Worm (Caenorhabditis elegans) whole organism, late embryonic: ENCODE data around the gene T12A2.3.

Experiments
- C08G9.2 ChIP-seq: sonication (generic microtip); optimal IDR thresholded peaks from 2 replicates; lab custom pipeline; 2016; ENCODE audit warnings: mild to moderate bottlenecking, missing genetic modification characterization, moderate library complexity, missing compliant biosample characterization
- C38D4.7 ChIP-seq: fragments of 200-800 bp; sonication (Bioruptor generic); optimal IDR thresholded peaks from 2 replicates; lab custom pipeline; 2018; ENCODE audit warnings: mild to moderate bottlenecking, missing genetic modification characterization, moderate library complexity, missing compliant biosample characterization
- F13H6.1 ChIP-seq: sonication (generic microtip); optimal IDR thresholded peaks from 2 replicates; lab custom pipeline; 2016; ENCODE audit warnings: missing genetic modification characterization, missing compliant biosample characterization
- K02D7.2 ChIP-seq: sonication (generic microtip); optimal IDR thresholded peaks from 2 replicates; lab custom pipeline; 2017; ENCODE audit warnings: mild to moderate bottlenecking, missing genetic modification characterization, missing compliant biosample characterization
- ahr-1 ChIP-seq: sonication (generic microtip); optimal IDR thresholded peaks from 2 replicates; lab custom pipeline; 2016; ENCODE audit warnings: missing genetic modification characterization, missing compliant biosample characterization
- ama-1 ChIP-seq: fragments of 150-350 bp; optimal IDR thresholded peaks from 2 replicates; lab custom pipeline; 2014
- ceh-14 ChIP-seq: sonication (generic microtip); optimal IDR thresholded peaks from 2 replicates; lab custom pipeline; 2016; ENCODE audit warnings: missing genotype, missing genetic modification characterization, missing compliant biosample characterization
- ceh-18 ChIP-seq: sonication (generic microtip); optimal IDR thresholded peaks from 2 replicates; lab custom pipeline; 2016; ENCODE audit warnings: missing genetic modification characterization, missing compliant biosample characterization
- ceh-19 ChIP-seq: fragments of 200-800 bp; sonication (Bioruptor generic); optimal IDR thresholded peaks from 2 replicates; lab custom pipeline; 2018; ENCODE audit warnings: mild to moderate bottlenecking, missing genetic modification characterization, missing compliant biosample characterization
- ceh-30 ChIP-seq: fragments of 150-350 bp; optimal IDR thresholded peaks from 2 replicates; lab custom pipeline; 2014; ENCODE audit warnings: missing biosample characterization, missing genetic modification characterization
- ceh-31 ChIP-seq: sonication (generic microtip); optimal IDR thresholded peaks from 2 replicates; lab custom pipeline; 2016; ENCODE audit warnings: missing genetic modification characterization, missing compliant biosample characterization
- ceh-45 ChIP-seq: fragments of 200-800 bp; sonication (Bioruptor generic); IDR thresholded peaks from 2 replicates; pipeline ENCODE4 v1.3.6; 2022; ENCODE audit warnings: missing genetic modification reagents, missing genetic modification characterization, missing compliant biosample characterization
- ceh-48 ChIP-seq: sonication (generic microtip); optimal IDR thresholded peaks from 2 replicates; lab custom pipeline; 2016; ENCODE audit warnings: missing genetic modification characterization, inconsistent platforms, missing compliant biosample characterization
- ceh-9 ChIP-seq: sonication (generic microtip); optimal IDR thresholded peaks from 2 replicates; lab custom pipeline; 2016; ENCODE audit warnings: mild to moderate bottlenecking, missing genetic modification characterization, inconsistent platforms, missing compliant biosample characterization
- che-1 ChIP-seq: sonication (generic microtip); optimal IDR thresholded peaks from 2 replicates; lab custom pipeline; 2016; ENCODE audit warnings: mild to moderate bottlenecking, missing genetic modification characterization, missing compliant biosample characterization
- dve-1 ChIP-seq: sonication (generic microtip); optimal IDR thresholded peaks from 2 replicates; lab custom pipeline; 2017; ENCODE audit warnings: antibody characterized with exemption, mild to moderate bottlenecking, missing genetic modification characterization, missing compliant biosample characterization
- elt-2 ChIP-seq: sonication (generic microtip); optimal IDR thresholded peaks from 2 replicates; lab custom pipeline; 2016; ENCODE audit warnings: missing genetic modification reagents, missing genetic modification characterization, missing compliant biosample characterization
- ets-4 ChIP-seq: sonication (generic microtip); optimal IDR thresholded peaks from 2 replicates; lab custom pipeline; 2016; ENCODE audit warnings: missing genetic modification characterization, missing compliant biosample characterization
- eyg-1 ChIP-seq: sonication (generic microtip); optimal IDR thresholded peaks from 2 replicates; lab custom pipeline; 2016; ENCODE audit warnings: missing genotype, missing genetic modification characterization, missing compliant biosample characterization
- fkh-10 ChIP-seq: fragments of 150-350 bp; optimal IDR thresholded peaks from 2 replicates; lab custom pipeline; 2014; ENCODE audit warnings: missing biosample characterization, missing genetic modification reagents, missing genetic modification characterization
- fkh-6 ChIP-seq: sonication (generic microtip); optimal IDR thresholded peaks from 2 replicates; lab custom pipeline; 2016; ENCODE audit warnings: missing genetic modification characterization, missing compliant biosample characterization
- hlh-30 ChIP-seq: sonication (generic microtip); optimal IDR thresholded peaks from 2 replicates; lab custom pipeline; 2017; ENCODE audit warnings: antibody characterized with exemption, missing genetic modification characterization, missing compliant biosample characterization; ENCODE audit not compliant: insufficient read depth
- hlh-8 ChIP-seq: sonication (generic microtip); optimal IDR thresholded peaks from 2 replicates; lab custom pipeline; 2016; ENCODE audit warnings: missing genotype, missing genetic modification characterization, missing compliant biosample characterization
- lim-6 ChIP-seq: sonication (generic microtip); optimal IDR thresholded peaks from 2 replicates; lab custom pipeline; 2016; ENCODE audit warnings: missing genetic modification characterization, missing compliant biosample characterization
- lin-11 ChIP-seq: fragments of 200-800 bp; sonication (Bioruptor generic); optimal IDR thresholded peaks from 2 replicates; lab custom pipeline; 2018; ENCODE audit warnings: mild to moderate bottlenecking, missing genetic modification characterization, missing compliant biosample characterization
- madf-2 ChIP-seq: sonication (generic microtip); optimal IDR thresholded peaks from 2 replicates; lab custom pipeline; 2017; ENCODE audit warnings: missing genetic modification characterization, missing compliant biosample characterization
- nfya-1 ChIP-seq: sonication (generic microtip); optimal IDR thresholded peaks from 2 replicates; lab custom pipeline; 2017; ENCODE audit warnings: missing genetic modification characterization, mild to moderate bottlenecking, missing compliant biosample characterization, antibody characterized with exemption, moderate library complexity
- nhr-11 ChIP-seq: fragments of 150-350 bp; optimal IDR thresholded peaks from 2 replicates; lab custom pipeline; 2014; ENCODE audit warnings: missing biosample characterization, missing genetic modification characterization
- nhr-232 ChIP-seq: sonication (generic microtip); optimal IDR thresholded peaks from 2 replicates; lab custom pipeline; 2016; ENCODE audit warnings: missing genetic modification characterization, missing compliant biosample characterization
- npax-4 ChIP-seq: sonication (generic microtip); optimal IDR thresholded peaks from 2 replicates; lab custom pipeline; 2016; ENCODE audit warnings: missing genetic modification characterization, missing compliant biosample characterization
- odd-2 ChIP-seq: sonication (generic microtip); optimal IDR thresholded peaks from 2 replicates; lab custom pipeline; 2017; ENCODE audit warnings: antibody characterized with exemption, mild to moderate bottlenecking, missing genetic modification characterization, missing compliant biosample characterization
- pag-3 ChIP-seq: sonication (generic microtip); optimal IDR thresholded peaks from 2 replicates; lab custom pipeline; 2016; ENCODE audit warnings: missing compliant biosample characterization, missing genetic modification characterization, borderline replicate concordance
- pax-1 ChIP-seq: fragments of 150-350 bp; optimal IDR thresholded peaks from 2 replicates; lab custom pipeline; 2014; ENCODE audit warnings: missing biosample characterization, missing genetic modification characterization
- pha-2 ChIP-seq: sonication (generic microtip); optimal IDR thresholded peaks from 2 replicates; lab custom pipeline; 2017; ENCODE audit warnings: mild to moderate bottlenecking, missing genetic modification characterization, missing compliant biosample characterization
- pha-4 ChIP-seq: fragments of 150-350 bp; optimal IDR thresholded peaks from 2 replicates; lab custom pipeline; 2018; ENCODE audit warnings: missing biosample characterization, missing genetic modification reagents, missing genetic modification characterization
- pqm-1 ChIP-seq: sonication (generic microtip); optimal IDR thresholded peaks from 2 replicates; lab custom pipeline; 2016; ENCODE audit warnings: missing genetic modification characterization, missing compliant biosample characterization
- sdc-2 ChIP-seq: sonication (generic microtip); optimal IDR thresholded peaks from 2 replicates; lab custom pipeline; 2016; ENCODE audit warnings: missing genotype, missing genetic modification characterization, missing compliant biosample characterization
- sox-2 ChIP-seq: fragments of 200-800 bp; sonication (Bioruptor generic); IDR thresholded peaks from 2 replicates; pipeline ENCODE4 v1.3.6; 2022; ENCODE audit warnings: missing genetic modification reagents, missing genetic modification characterization, missing compliant biosample characterization
- sox-4 ChIP-seq: sonication (generic microtip); optimal IDR thresholded peaks from 2 replicates; lab custom pipeline; 2017; ENCODE audit warnings: mild to moderate bottlenecking, missing genetic modification characterization, inconsistent platforms, missing compliant biosample characterization
- tbx-7 ChIP-seq: sonication (generic microtip); optimal IDR thresholded peaks from 2 replicates; lab custom pipeline; 2016; ENCODE audit warnings: missing genotype, missing genetic modification characterization, missing compliant biosample characterization
- ttx-3 ChIP-seq: sonication (generic microtip); optimal IDR thresholded peaks from 2 replicates; lab custom pipeline; 2016; ENCODE audit warnings: missing genetic modification reagents, missing genetic modification characterization, missing compliant biosample characterization
- unc-3 ChIP-seq, 2 experiments: fragments of 200-800 bp in 1 of 2; sonication (Bioruptor generic) in 1 of 2; sonication (generic microtip) in 1 of 2; conservative IDR thresholded peaks in 1 of 2; optimal IDR thresholded peaks in 1 of 2; 2 replicates each; pipeline versions ENCODE4 v1.3.6 to Lab custom; 2016 to 2022; ENCODE audit warnings: missing compliant biosample characterization in 2 of 2, missing genetic modification characterization in 2 of 2, missing genetic modification reagents in 1 of 2
- unc-42 ChIP-seq: sonication (generic microtip); optimal IDR thresholded peaks from 2 replicates; lab custom pipeline; 2016; ENCODE audit warnings: missing genotype, missing genetic modification characterization, missing compliant biosample characterization
- unc-86 ChIP-seq: sonication (generic microtip); optimal IDR thresholded peaks from 2 replicates; lab custom pipeline; 2016; ENCODE audit warnings: missing genetic modification characterization, missing compliant biosample characterization
- zip-5 ChIP-seq: sonication (generic microtip); optimal IDR thresholded peaks from 2 replicates; lab custom pipeline; 2016; ENCODE audit warnings: missing genetic modification characterization, missing compliant biosample characterization
- ztf-16 ChIP-seq: sonication (generic microtip); optimal IDR thresholded peaks from 2 replicates; lab custom pipeline; 2017; ENCODE audit warnings: missing genetic modification characterization, missing compliant biosample characterization

T12A2.3 gene

DNA sequence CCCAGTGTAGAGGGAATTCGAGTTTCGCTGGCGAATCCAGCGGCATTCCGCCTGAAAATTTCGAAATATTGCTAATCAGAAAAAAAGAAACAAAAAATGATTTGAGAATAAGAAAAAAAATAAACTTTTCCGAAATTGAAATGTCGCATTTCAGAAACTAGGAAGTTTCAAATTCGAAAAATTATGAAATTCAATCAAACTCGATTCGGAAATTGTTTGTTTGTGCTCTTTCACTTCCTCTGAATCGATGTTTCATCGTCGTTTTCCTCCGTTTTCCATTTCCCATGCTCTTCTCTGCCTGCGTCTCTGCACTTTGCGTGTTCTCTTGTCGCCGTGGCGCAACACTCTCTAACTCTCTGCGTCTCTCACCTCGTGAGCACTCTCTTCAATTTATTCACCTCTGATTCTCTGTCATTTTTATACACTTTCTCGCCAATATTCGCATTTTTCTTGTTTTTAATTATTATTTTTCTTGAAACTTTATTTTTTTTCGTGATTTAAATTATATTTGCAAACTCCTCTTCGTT, 37.7 kb downstream of the T12A2.3 start, which contains the start of gene C18F10.7:
C18F10.7 (minus strand) TSS at position 51 of the 527 bp plus-strand sequence.
- peak; percentile 54 for TF ChIP-seq nfya-1 (tag; lab: Kevin White, UChicago)
- TF ChIP-seq pha-2 = no peak
- TF ChIP-seq K02D7.2 (tag; lab: Kevin White, UChicago) = no peak
- TF ChIP-seq elt-2 (tag; lab: Kevin White, UChicago) = no peak
- TF ChIP-seq C38D4.7 (GFP tag; lab: Kevin White, UChicago) = no peak
- TF ChIP-seq nhr-11 (tag; lab: Kevin White, UChicago) = no peak
- no peak for TF ChIP-seq che-1 (tag; lab: Kevin White, UChicago)
- no peak for TF ChIP-seq sox-4 (tag; lab: Kevin White, UChicago)
- TF ChIP-seq ceh-48 (tag; lab: Kevin White, UChicago) = no peak
- TF ChIP-seq odd-2 (tag; lab: Kevin White, UChicago) = no peak
- TF ChIP-seq hlh-30 = peak; percentile 71
- TF ChIP-seq ceh-9 (tag; lab: Kevin White, UChicago) = no peak
- no peak for TF ChIP-seq ceh-14 (tag; lab: Kevin White, UChicago)
- no peak for TF ChIP-seq npax-4
- no peak for TF ChIP-seq lin-11 (tag; lab: Kevin White, UChicago)
- no peak for TF ChIP-seq pha-4 (tag; lab: Kevin White, UChicago)
- TF ChIP-seq dve-1 (tag; lab: Kevin White, UChicago) = peak; percentile 11
- TF ChIP-seq C08G9.2 (tag; lab: Kevin White, UChicago) = no peak
- TF ChIP-seq hlh-8 (tag; lab: Kevin White, UChicago) = no peak
- no peak for TF ChIP-seq ceh-19
- TF ChIP-seq ceh-18 = no peak
- peak; percentile 34 for TF ChIP-seq unc-42 (tag; lab: Kevin White, UChicago)
- TF ChIP-seq pqm-1 (tag; lab: Kevin White, UChicago) = no peak
- TF ChIP-seq pax-1 (tag; lab: Kevin White, UChicago) = no peak
- TF ChIP-seq ztf-16 = no peak
- TF ChIP-seq unc-3 (GFP tag; conservative IDR thresholded peaks at IDR 0.05; lab: Robert Waterston, UW) = no peak
- no peak for TF ChIP-seq unc-3 (tag; optimal IDR thresholded peaks at IDR 0.05; lab: Kevin White, UChicago)
- TF ChIP-seq madf-2 = no peak

DNA sequence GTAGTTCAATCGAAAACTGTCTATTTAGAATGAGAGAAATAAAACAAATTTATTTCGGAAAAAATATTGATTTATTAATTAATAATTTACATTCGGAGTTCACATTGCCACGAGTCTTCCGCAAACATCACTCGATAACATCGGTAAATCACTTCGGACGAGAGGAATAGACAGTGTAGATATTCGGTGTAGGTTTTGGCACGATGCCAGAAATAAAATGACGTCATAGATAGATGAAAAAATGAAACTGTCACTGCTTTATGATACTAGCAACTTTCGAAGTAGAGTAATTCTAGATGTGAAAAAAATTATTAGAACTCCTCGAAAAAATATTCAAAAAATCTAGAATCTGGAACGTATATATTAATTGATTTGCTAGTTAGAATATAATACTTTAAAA, 38.8 kb downstream of the T12A2.3 start:
- no peak for TF ChIP-seq ceh-48 (tag; lab: Kevin White, UChicago)
- no peak for TF ChIP-seq ceh-30 (tag; lab: Kevin White, UChicago)
- no peak for TF ChIP-seq npax-4
- TF ChIP-seq, all 69 proteins: peak for 0

DNA sequence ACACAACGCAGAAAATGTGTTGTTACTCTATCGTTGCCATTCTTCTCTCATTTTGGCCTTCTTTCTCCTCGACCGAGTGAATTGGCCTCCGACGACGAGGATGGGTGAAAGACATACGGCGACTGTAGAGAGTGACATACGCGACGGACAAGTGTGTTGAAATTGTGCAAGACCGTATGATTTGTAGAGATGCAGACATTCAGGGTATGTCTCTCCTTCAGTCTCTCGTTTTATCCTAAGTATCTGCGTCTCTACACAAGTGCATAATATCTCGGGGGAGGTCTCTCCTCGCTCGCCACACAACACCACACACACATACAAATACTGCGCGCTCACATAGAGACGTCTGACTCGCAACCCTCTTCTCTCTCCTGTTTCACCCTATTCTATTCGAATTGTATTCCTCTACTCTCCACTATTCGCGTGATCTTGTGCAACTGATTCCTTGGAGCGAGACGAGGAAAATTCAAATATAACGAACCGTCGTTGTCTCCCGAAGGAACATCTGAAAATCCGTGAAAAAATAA, 39.5 kb downstream of the T12A2.3 start, which contains the start of gene hmg-1.2:
hmg-1.2 (plus strand) TSS at position 311 of the 527 bp plus-strand sequence.
- no peak for TF ChIP-seq ceh-45 (GFP tag; lab: Robert Waterston, UW)
- no peak for TF ChIP-seq unc-86 (tag; lab: Kevin White, UChicago)
- TF ChIP-seq sdc-2 (tag; lab: Kevin White, UChicago) = peak; percentile 15
- peak; percentile 76 for TF ChIP-seq nfya-1 (tag; lab: Kevin White, UChicago)
- no peak for TF ChIP-seq F13H6.1 (tag; lab: Kevin White, UChicago)
- TF ChIP-seq ceh-18 = peak; percentile 77
- TF ChIP-seq fkh-10 (GFP tag; lab: Kevin White, UChicago) = no peak
- no peak for TF ChIP-seq lim-6 (tag; lab: Kevin White, UChicago)
- TF ChIP-seq tbx-7 (tag; lab: Kevin White, UChicago) = no peak
- TF ChIP-seq ahr-1 (tag; lab: Kevin White, UChicago) = no peak
- TF ChIP-seq eyg-1 (tag; lab: Kevin White, UChicago) = no peak
- TF ChIP-seq unc-3 (GFP tag; conservative IDR thresholded peaks at IDR 0.05; lab: Robert Waterston, UW) = no peak
- no peak for TF ChIP-seq unc-3 (tag; optimal IDR thresholded peaks at IDR 0.05; lab: Kevin White, UChicago)
- TF ChIP-seq ceh-48 (tag; lab: Kevin White, UChicago) = peak; percentile 4
- TF ChIP-seq madf-2 = peak; percentile 54
- no peak for TF ChIP-seq sox-2 (GFP tag; lab: Robert Waterston, UW)
- TF ChIP-seq zip-5 (tag; lab: Kevin White, UChicago) = no peak
- no peak for TF ChIP-seq lin-11 (tag; lab: Kevin White, UChicago)
- TF ChIP-seq pag-3 (tag; lab: Kevin White, UChicago) = no peak
- no peak for TF ChIP-seq pha-2
- peak; percentile 59 for TF ChIP-seq ama-1
- TF ChIP-seq ceh-31 = peak; percentile 79
- no peak for TF ChIP-seq ceh-19
- TF ChIP-seq ztf-16 = no peak
- no peak for TF ChIP-seq nhr-11 (tag; lab: Kevin White, UChicago)
- TF ChIP-seq ttx-3 = no peak
- TF ChIP-seq nhr-232 (tag; lab: Kevin White, UChicago) = no peak
- no peak for TF ChIP-seq che-1 (tag; lab: Kevin White, UChicago)
- TF ChIP-seq ceh-30 (tag; lab: Kevin White, UChicago) = no peak
- peak; percentile 40 for TF ChIP-seq fkh-6 (tag; lab: Kevin White, UChicago)
- TF ChIP-seq ets-4 (tag; lab: Kevin White, UChicago) = no peak
- peak; percentile 37 for TF ChIP-seq unc-42 (tag; lab: Kevin White, UChicago)
- no peak for TF ChIP-seq dve-1 (tag; lab: Kevin White, UChicago)
